Fruit fly (Drosophila melanogaster) whole organism, prepupa: ENCODE results near the gene CG16989.

ENCODE experiments used
- Blimp-1 ChIP-seq: fragments of 200-800 bp; sonication (Bioruptor generic); optimal IDR thresholded peaks from 3 replicates; lab custom pipeline; 2017; ENCODE audit warnings: missing biosample characterization, missing genetic modification characterization, mild to moderate bottlenecking, moderate library complexity, missing genetic modification reagents
- CG10631 ChIP-seq: fragments of 200-800 bp; sonication (Bioruptor generic); optimal IDR thresholded peaks from 2 replicates; lab custom pipeline; 2016; ENCODE audit warnings: missing biosample characterization, missing genetic modification characterization
- CG11762 ChIP-seq: fragments of 200-800 bp; sonication (Bioruptor generic); optimal IDR thresholded peaks from 3 replicates; lab custom pipeline; 2016; ENCODE audit warnings: missing biosample characterization, missing genetic modification characterization; ENCODE audit not compliant: insufficient read depth
- CG11902 ChIP-seq: fragments of 200-800 bp; sonication (Bioruptor generic); optimal IDR thresholded peaks from 3 replicates; lab custom pipeline; 2016; ENCODE audit warnings: missing biosample characterization, missing genetic modification characterization
- CG1621 ChIP-seq: fragments of 200-800 bp; sonication (Bioruptor generic); optimal IDR thresholded peaks from 3 replicates; lab custom pipeline; 2018; ENCODE audit warnings: missing biosample characterization, mild to moderate bottlenecking, missing genetic modification characterization
- CG16779 ChIP-seq: fragments of 200-800 bp; sonication (Bioruptor generic); optimal IDR thresholded peaks from 3 replicates; lab custom pipeline; 2017; ENCODE audit warnings: missing biosample characterization, mild to moderate bottlenecking, missing genetic modification characterization
- CG3032 ChIP-seq: fragments of 200-800 bp; optimal IDR thresholded peaks from 2 replicates; lab custom pipeline; 2019; ENCODE audit warnings: missing biosample characterization, mild to moderate bottlenecking, missing genetic modification characterization, moderate library complexity
- CG31627 ChIP-seq: fragments of 200-800 bp; sonication (Bioruptor generic); optimal IDR thresholded peaks from 3 replicates; lab custom pipeline; 2016; ENCODE audit warnings: missing biosample characterization, missing genetic modification characterization
- CG32006 ChIP-seq: fragments of 200-800 bp; sonication (Bioruptor generic); optimal IDR thresholded peaks from 3 replicates; lab custom pipeline; 2017; ENCODE audit warnings: missing biosample characterization, mild to moderate bottlenecking, missing genetic modification characterization
- CG34406 ChIP-seq: fragments of 200-800 bp; sonication (Bioruptor generic); optimal IDR thresholded peaks from 3 replicates; lab custom pipeline; 2016; ENCODE audit warnings: missing biosample characterization, missing genetic modification characterization
- CG3919 ChIP-seq: fragments of 200-800 bp; sonication (Bioruptor generic); optimal IDR thresholded peaks from 3 replicates; lab custom pipeline; 2016; ENCODE audit warnings: missing biosample characterization, missing genetic modification characterization
- CG4318 ChIP-seq: fragments of 200-800 bp; sonication (Bioruptor generic); optimal IDR thresholded peaks from 3 replicates; lab custom pipeline; 2017; ENCODE audit warnings: missing biosample characterization, mild to moderate bottlenecking, missing genetic modification characterization
- CG6163 ChIP-seq: fragments of 200-800 bp; sonication (Bioruptor generic); IDR thresholded peaks from 3 replicates; pipeline ENCODE4 v1.3.6; 2022; ENCODE audit warnings: missing biosample characterization, missing genetic modification characterization
- CG6276 ChIP-seq: fragments of 200-800 bp; sonication (Bioruptor generic); optimal IDR thresholded peaks from 2 replicates; lab custom pipeline; 2017; ENCODE audit warnings: missing biosample characterization, mild to moderate bottlenecking, missing genetic modification characterization
- CG6792 ChIP-seq: fragments of 200-800 bp; sonication (Bioruptor generic); optimal IDR thresholded peaks from 3 replicates; lab custom pipeline; 2016; ENCODE audit warnings: missing biosample characterization, missing genetic modification characterization
- CG6808 ChIP-seq: fragments of 200-800 bp; sonication (Bioruptor generic); optimal IDR thresholded peaks from 3 replicates; lab custom pipeline; 2017; ENCODE audit warnings: missing biosample characterization, missing genetic modification characterization, mild to moderate bottlenecking, moderate library complexity, missing genetic modification reagents
- CG6854 ChIP-seq: fragments of 200-800 bp; sonication (Bioruptor generic); optimal IDR thresholded peaks from 2 replicates; lab custom pipeline; 2017; ENCODE audit warnings: missing biosample characterization, mild to moderate bottlenecking, missing genetic modification characterization
- CG8319 ChIP-seq: fragments of 200-800 bp; sonication (Bioruptor generic); optimal IDR thresholded peaks from 3 replicates; lab custom pipeline; 2016; ENCODE audit warnings: missing biosample characterization, missing genetic modification characterization
- Eip75B ChIP-seq: fragments of 200-800 bp; sonication (Bioruptor generic); optimal IDR thresholded peaks from 3 replicates; lab custom pipeline; 2016; ENCODE audit warnings: missing biosample characterization, missing genetic modification characterization
- Eip93F ChIP-seq: fragments of 200-800 bp; sonication (Bioruptor generic); optimal IDR thresholded peaks from 2 replicates; lab custom pipeline; 2016; ENCODE audit warnings: missing biosample characterization, mild to moderate bottlenecking, missing genetic modification characterization
- Ets21C ChIP-seq: fragments of 200-800 bp; sonication (Bioruptor generic); optimal IDR thresholded peaks from 3 replicates; lab custom pipeline; 2016; ENCODE audit warnings: missing biosample characterization, missing genetic modification characterization
- Ets96B ChIP-seq: fragments of 200-800 bp; optimal IDR thresholded peaks from 2 replicates; lab custom pipeline; 2019; ENCODE audit warnings: missing biosample characterization, mild to moderate bottlenecking, missing genetic modification characterization, moderate library complexity
- Gug ChIP-seq: fragments of 200-800 bp; sonication (Bioruptor generic); IDR thresholded peaks from 2 replicates; pipeline ENCODE4 v1.3.6; 2022; ENCODE audit warnings: missing biosample characterization, missing genetic modification characterization
- Hr38 ChIP-seq: sonication (Bioruptor generic); optimal IDR thresholded peaks from 2 replicates; lab custom pipeline; 2016; ENCODE audit warnings: missing biosample characterization, missing genetic modification characterization
- Hr4 ChIP-seq: fragments of 200-800 bp; sonication (Bioruptor generic); optimal IDR thresholded peaks from 3 replicates; lab custom pipeline; 2016; ENCODE audit warnings: missing biosample characterization, missing genetic modification characterization
- Met ChIP-seq: fragments of 200-800 bp; sonication (Bioruptor generic); optimal IDR thresholded peaks from 3 replicates; lab custom pipeline; 2016; ENCODE audit warnings: missing biosample characterization, missing genetic modification characterization
- OdsH ChIP-seq: fragments of 200-800 bp; sonication (Bioruptor generic); optimal IDR thresholded peaks from 3 replicates; lab custom pipeline; 2016; ENCODE audit warnings: missing biosample characterization, missing genetic modification characterization
- Smox ChIP-seq: fragments of 200-800 bp; sonication (Bioruptor generic); optimal IDR thresholded peaks from 3 replicates; lab custom pipeline; 2016; ENCODE audit warnings: missing biosample characterization, missing genetic modification characterization
- Sox102F ChIP-seq: fragments of 200-800 bp; sonication (Bioruptor generic); optimal IDR thresholded peaks from 2 replicates; lab custom pipeline; 2016; ENCODE audit warnings: missing biosample characterization, mild to moderate bottlenecking, missing genetic modification characterization
- Sox14 ChIP-seq: fragments of 200-800 bp; sonication (Bioruptor generic); optimal IDR thresholded peaks from 3 replicates; lab custom pipeline; 2016; ENCODE audit warnings: missing biosample characterization, missing genetic modification characterization
- Sox15 ChIP-seq: fragments of 200-800 bp; sonication (Bioruptor generic); optimal IDR thresholded peaks from 3 replicates; lab custom pipeline; 2016; ENCODE audit warnings: missing biosample characterization, missing genetic modification characterization
- achi ChIP-seq: fragments of 200-800 bp; sonication (Bioruptor generic); optimal IDR thresholded peaks from 3 replicates; lab custom pipeline; 2016; ENCODE audit warnings: missing biosample characterization, missing genetic modification characterization
- acj6 ChIP-seq: fragments of 200-800 bp; sonication (Bioruptor generic); optimal IDR thresholded peaks from 3 replicates; lab custom pipeline; 2016; ENCODE audit warnings: missing biosample characterization, missing genetic modification characterization
- cyc ChIP-seq: fragments of 200-800 bp; sonication (Bioruptor generic); optimal IDR thresholded peaks from 3 replicates; lab custom pipeline; 2016; ENCODE audit warnings: missing biosample characterization, missing genetic modification characterization
- dac ChIP-seq: fragments of 200-800 bp; sonication (Bioruptor generic); optimal IDR thresholded peaks from 2 replicates; lab custom pipeline; 2017; ENCODE audit warnings: missing biosample characterization, mild to moderate bottlenecking, missing genetic modification characterization
- dsx ChIP-seq: fragments of 200-800 bp; optimal IDR thresholded peaks from 3 replicates; lab custom pipeline; 2019; ENCODE audit warnings: missing biosample characterization, mild to moderate bottlenecking, missing genetic modification characterization, moderate library complexity; ENCODE audit not compliant: poor library complexity, severe bottlenecking
- esn ChIP-seq: fragments of 200-800 bp; sonication (Bioruptor generic); optimal IDR thresholded peaks from 2 replicates; lab custom pipeline; 2016; ENCODE audit warnings: missing biosample characterization, mild to moderate bottlenecking, missing genetic modification characterization, moderate library complexity
- fkh ChIP-seq: fragments of 200-800 bp; sonication (Bioruptor generic); optimal IDR thresholded peaks from 3 replicates; lab custom pipeline; 2017; ENCODE audit warnings: missing biosample characterization, mild to moderate bottlenecking, missing genetic modification characterization, moderate library complexity
- lz ChIP-seq: fragments of 200-800 bp; sonication (Bioruptor generic); optimal IDR thresholded peaks from 3 replicates; lab custom pipeline; 2016; ENCODE audit warnings: missing biosample characterization, missing genetic modification characterization
- net ChIP-seq: fragments of 200-800 bp; sonication (Bioruptor generic); optimal IDR thresholded peaks from 3 replicates; lab custom pipeline; 2016; ENCODE audit warnings: missing biosample characterization, missing genetic modification characterization
- pdm3 ChIP-seq: fragments of 200-800 bp; sonication (Bioruptor generic); optimal IDR thresholded peaks from 3 replicates; lab custom pipeline; 2016; ENCODE audit warnings: missing biosample characterization, missing genetic modification characterization
- salr ChIP-seq, 2 experiments: fragments of 200-800 bp; sonication (Bioruptor generic); optimal IDR thresholded peaks; 3 replicates each; lab custom pipeline; 2016 to 2018; ENCODE audit warnings: missing biosample characterization in 2 of 2, missing genetic modification characterization in 2 of 2, mild to moderate bottlenecking in 1 of 2
- ss ChIP-seq, 2 experiments: fragments of 200-800 bp; sonication (Bioruptor generic); optimal IDR thresholded peaks; 2 replicates in 1 of 2; 3 replicates in 1 of 2; lab custom pipeline; 2017 to 2018; ENCODE audit warnings: mild to moderate bottlenecking in 2 of 2, missing biosample characterization in 2 of 2, missing genetic modification characterization in 2 of 2, moderate library complexity in 1 of 2
- svp ChIP-seq: fragments of 200-800 bp; sonication (Bioruptor generic); peaks from one replicate; lab custom pipeline; 2016; ENCODE audit warnings: missing biosample characterization, missing genetic modification characterization
- vri ChIP-seq: fragments of 200-800 bp; sonication (Bioruptor generic); optimal IDR thresholded peaks from 3 replicates; lab custom pipeline; 2016; ENCODE audit warnings: missing biosample characterization, mild to moderate bottlenecking, missing genetic modification characterization

CG16989 gene

DNA sequence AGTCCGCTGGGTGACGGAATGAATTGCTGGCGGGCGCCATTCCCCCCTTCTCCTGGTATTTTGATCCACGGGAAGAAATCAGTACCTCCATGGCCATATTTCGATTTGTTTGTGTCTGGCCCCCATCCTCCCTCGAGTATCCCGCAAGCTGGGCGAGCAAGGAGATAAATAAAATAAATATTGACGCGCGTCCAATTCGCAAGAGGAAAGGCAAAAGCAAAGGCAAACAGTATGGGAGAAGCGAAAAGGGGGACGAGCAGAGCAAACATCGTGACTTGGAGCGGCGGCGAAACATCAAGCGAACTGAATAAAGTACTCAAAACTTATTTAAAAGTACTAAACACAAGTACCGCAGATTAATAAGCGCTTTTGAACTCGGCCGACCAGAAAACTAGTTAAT lies 25.0 kb upstream of the CG16989 start (continued):
- TF ChIP-seq cyc (peak; percentile 19), Gug (GFP tag; lab: Robert Waterston, UW) (no peak), CG3032 (tag; lab: Kevin White, UChicago) (peak; percentile 25), Sox15 (GFP tag; lab: Kevin White, UChicago) (no peak), net (peak; percentile 52), Smox (GFP tag; lab: Kevin White, UChicago) (peak; percentile 44), fkh (GFP tag; lab: Kevin White, UChicago) (peak; percentile 87), CG32006 (GFP tag; lab: Kevin White, UChicago) (no peak), CG6792 (GFP tag; lab: Kevin White, UChicago) (peak; percentile 63), salr (GFP tag; optimal IDR thresholded peaks at IDR 0.05; lab: Kevin White, UChicago) (peak in 1 of 2 experiments; percentile 52), Ets96B (tag; lab: Kevin White, UChicago) (peak; percentile 34), CG6854 (GFP tag; lab: Kevin White, UChicago) (peak; percentile 77), Blimp-1 (GFP tag; lab: Kevin White, UChicago) (peak; percentile 44), CG34406 (GFP tag; lab: Kevin White, UChicago) (peak; percentile 53), OdsH (GFP tag; lab: Kevin White, UChicago) (peak; percentile 36), dac (GFP tag; lab: Kevin White, UChicago) (no peak), Ets21C (GFP tag; lab: Kevin White, UChicago) (no peak), esn (GFP tag; lab: Kevin White, UChicago) (peak; percentile 69), CG31627 (GFP tag; lab: Kevin White, UChicago) (peak; percentile 19)
- TF ChIP-seq, all 60 proteins: peak for 40

- TF ChIP-seq fkh (GFP tag; lab: Kevin White, UChicago) = peak; percentile 85
- TF ChIP-seq CG6808 (GFP tag; lab: Kevin White, UChicago) = no peak
These were observed 24.3 kb upstream of the CG16989 start for dm6 chrX:768480-769123.

DNA sequence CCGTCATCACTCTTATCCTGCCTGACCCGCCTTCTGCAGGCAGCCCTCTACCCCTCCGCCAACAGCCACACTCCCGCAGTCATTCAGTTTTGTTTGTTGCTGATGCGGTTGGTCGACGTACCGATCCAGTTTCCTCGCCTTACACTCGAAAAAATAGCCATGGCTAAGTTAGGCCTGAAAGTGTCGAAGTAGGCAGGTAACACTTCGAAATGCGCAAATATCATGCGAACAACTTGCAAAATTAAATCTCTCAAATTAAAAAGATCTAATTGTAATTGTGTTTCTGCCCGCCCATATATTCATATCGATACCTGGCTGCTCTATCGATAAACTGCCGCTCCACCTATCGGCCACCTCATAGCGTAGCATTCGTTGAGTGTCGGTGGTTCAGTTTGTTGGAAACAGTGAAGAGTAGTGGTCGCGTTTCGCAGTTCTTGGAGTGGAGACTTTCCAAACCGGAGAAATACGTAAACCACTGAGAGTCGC lies 23.3 kb upstream of the CG16989 start, which contains the start of gene fz3:
TSS of gene fz3 (plus strand) at position 307 of the 486 bp plus-strand sequence.
- TF ChIP-seq Ets21C (GFP tag; lab: Kevin White, UChicago) = peak; percentile 65
- peak; percentile 58 for TF ChIP-seq CG6276 (GFP tag; lab: Kevin White, UChicago)
- peak; percentile 44 for TF ChIP-seq CG11902 (GFP tag; lab: Kevin White, UChicago)
- TF ChIP-seq Smox (GFP tag; lab: Kevin White, UChicago) = peak; percentile 73
- TF ChIP-seq dsx (GFP tag; lab: Kevin White, UChicago) = peak; percentile 73
- TF ChIP-seq Sox102F (GFP tag; lab: Kevin White, UChicago) = peak; percentile 86
- peak; percentile 80 for TF ChIP-seq Eip75B (GFP tag; lab: Kevin White, UChicago)
- peak; percentile 55 for TF ChIP-seq Hr4
- TF ChIP-seq salr (GFP tag; optimal IDR thresholded peaks at IDR 0.05; lab: Kevin White, UChicago) = peak in 1 of 2 experiments; percentile 58
- peak; percentile 80 for TF ChIP-seq CG6163
- no peak for TF ChIP-seq fkh (GFP tag; lab: Kevin White, UChicago)
- TF ChIP-seq Hr38 (GFP tag; lab: Kevin White, UChicago) = no peak
- peak; percentile 28 for TF ChIP-seq CG4318 (GFP tag; lab: Kevin White, UChicago)
- peak; percentile 31 for TF ChIP-seq CG8319 (GFP tag; lab: Kevin White, UChicago)
- TF ChIP-seq CG3032 (tag; lab: Kevin White, UChicago) = peak; percentile 66
- peak; percentile 76 for TF ChIP-seq CG3919 (GFP tag; lab: Kevin White, UChicago)
- no peak for TF ChIP-seq Sox15 (GFP tag; lab: Kevin White, UChicago)
- peak; percentile 76 for TF ChIP-seq Sox14 (GFP tag; lab: Kevin White, UChicago)
- peak; percentile 64 for TF ChIP-seq achi (GFP tag; lab: Kevin White, UChicago)
- TF ChIP-seq svp (GFP tag; lab: Kevin White, UChicago) = peak; percentile 89
- TF ChIP-seq vri = peak; percentile 76
- TF ChIP-seq CG11762 (GFP tag; lab: Kevin White, UChicago) = peak; percentile 40
- peak; percentile 59 for TF ChIP-seq acj6
- peak; percentile 71 for TF ChIP-seq cyc
- TF ChIP-seq Eip93F = no peak
- TF ChIP-seq CG1621 (tag; lab: Kevin White, UChicago) = peak; percentile 72
- TF ChIP-seq CG10631 (GFP tag; lab: Kevin White, UChicago) = peak; percentile 77
- TF ChIP-seq Met (GFP tag; lab: Kevin White, UChicago) = peak; percentile 82
- peak; percentile 81 for TF ChIP-seq lz (GFP tag; lab: Kevin White, UChicago)
- peak; percentile 24 for TF ChIP-seq CG16779 (tag; lab: Kevin White, UChicago)
- TF ChIP-seq pdm3 = peak; percentile 76
- peak; percentile 47 to 76 for TF ChIP-seq ss (GFP tag; optimal IDR thresholded peaks at IDR 0.05; lab: Kevin White, UChicago)
- TF ChIP-seq CG6792 (GFP tag; lab: Kevin White, UChicago) = peak; percentile 66
